Fruit fly (Drosophila melanogaster) whole organism, pupa: Measurements from ENCODE around the gene Pp1-13C.

ENCODE experiments used
- CG17806 ChIP-seq: fragments of 200-800 bp; sonication (Bioruptor generic); optimal IDR thresholded peaks from 2 replicates; lab custom pipeline; 2018; ENCODE audit warnings: missing biosample characterization, mild to moderate bottlenecking, missing genetic modification characterization, moderate library complexity
- CG34367 ChIP-seq: fragments of 200-800 bp; sonication (Bioruptor generic); optimal IDR thresholded peaks from 2 replicates; lab custom pipeline; 2018; ENCODE audit warnings: missing biosample characterization, mild to moderate bottlenecking, missing genetic modification characterization
- Ets98B ChIP-seq: fragments of 200-800 bp; sonication (Bioruptor generic); IDR thresholded peaks from 2 replicates; pipeline ENCODE4 v1.3.6; 2022; ENCODE audit warnings: missing biosample characterization, missing genetic modification characterization
- fd96Ca ChIP-seq: fragments of 200-800 bp; sonication (Bioruptor generic); IDR thresholded peaks from 3 replicates; pipeline ENCODE4 v1.3.6; 2022; ENCODE audit warnings: missing biosample characterization, missing genetic modification characterization

DNA sequence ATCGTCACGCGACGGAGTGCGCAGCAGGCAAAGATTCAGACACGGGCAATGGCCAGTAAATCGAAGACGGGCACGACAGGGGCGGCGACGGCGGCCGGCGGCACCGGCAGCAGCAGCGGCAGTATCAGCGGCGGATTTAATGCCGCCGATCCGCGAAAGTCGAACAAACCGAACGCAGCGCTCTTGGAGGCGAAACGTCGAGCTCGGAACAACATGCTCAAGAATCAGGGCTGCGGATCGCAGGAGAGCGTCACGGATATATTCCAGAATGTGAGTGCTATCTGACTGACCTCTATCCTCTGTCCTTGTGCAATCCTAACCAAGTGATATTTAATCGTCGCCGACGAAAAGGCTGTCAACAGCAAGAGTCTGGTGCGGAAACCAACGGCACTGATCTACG is 25.9 kb downstream of the Pp1-13C start:
- TF ChIP-seq fd96Ca (GFP tag; lab: Robert Waterston, UW) (no peak), CG17806 (no peak), CG34367 (tag; lab: Kevin White, UChicago) (no peak), Ets98B (GFP tag; lab: Robert Waterston, UW) (no peak)
